Worm (Caenorhabditis elegans): ENCODE measurements around the gene C08F11.17.

Gene C08F11.17

ce11 chrIV:13623533-13623932, 26.6 kb downstream of the C08F11.17 start, which contains the start of gene C08F11.1:
Gene C08F11.1 (plus strand): TSS chrIV:13623833.
- TF ChIP-seq ztf-29 (GFP tag; IDR thresholded peaks at IDR 0.05): no peak
- TF ChIP-seq flt-1 (GFP tag; IDR thresholded peaks at IDR 0.05): no peak
- TF ChIP-seq tab-1 (GFP tag; IDR thresholded peaks at IDR 0.05): no peak
- TF ChIP-seq med-1 (GFP tag; optimal IDR thresholded peaks at IDR 0.05; ENCODE audit: insufficient read depth): no peak
- no peak for TF ChIP-seq ref-1 (GFP tag; conservative IDR thresholded peaks at IDR 0.05)
- TF ChIP-seq ztf-23 (GFP tag; IDR thresholded peaks at IDR 0.05): no peak
- no peak for TF ChIP-seq T22C8.4 (GFP tag; IDR thresholded peaks at IDR 0.05)
- TF ChIP-seq klf-2 (GFP tag; conservative IDR thresholded peaks at IDR 0.05): no peak
- TF ChIP-seq cog-1 (tag; optimal IDR thresholded peaks at IDR 0.05): no peak

DNA sequence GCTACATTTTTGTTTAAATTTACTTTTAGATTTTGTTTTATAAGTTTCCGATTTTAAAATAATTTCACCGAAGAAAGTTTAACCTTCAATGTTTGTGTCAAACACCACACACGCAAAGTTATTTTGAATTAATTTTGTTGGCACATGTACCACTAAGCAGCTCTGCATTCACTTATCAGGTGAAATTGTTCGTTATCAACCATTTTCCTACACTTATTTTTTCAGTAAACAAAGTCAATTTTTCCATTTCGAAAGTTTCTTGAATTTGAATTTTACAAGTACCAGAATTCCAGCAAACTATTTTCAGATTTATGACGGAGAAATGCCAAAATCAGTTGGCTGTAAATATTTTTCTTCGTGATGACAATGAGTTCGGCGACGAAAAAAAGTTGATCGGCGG, 30.9 kb downstream of the C08F11.17 start, which contains the start of gene C08F11.3:
C08F11.3 (plus strand) TSS at position 301 of the 400 bp plus-strand sequence.
- TF ChIP-seq ref-1 (GFP tag; conservative IDR thresholded peaks at IDR 0.05) (no peak), med-1 (GFP tag; optimal IDR thresholded peaks at IDR 0.05; ENCODE audit: insufficient read depth) (no peak), tab-1 (GFP tag; IDR thresholded peaks at IDR 0.05) (no peak), cog-1 (tag; optimal IDR thresholded peaks at IDR 0.05) (no peak), ztf-23 (GFP tag; IDR thresholded peaks at IDR 0.05) (no peak), flt-1 (GFP tag; IDR thresholded peaks at IDR 0.05) (no peak), klf-2 (GFP tag; conservative IDR thresholded peaks at IDR 0.05) (no peak), T22C8.4 (GFP tag; IDR thresholded peaks at IDR 0.05) (no peak), ztf-29 (GFP tag; IDR thresholded peaks at IDR 0.05) (no peak)

DNA sequence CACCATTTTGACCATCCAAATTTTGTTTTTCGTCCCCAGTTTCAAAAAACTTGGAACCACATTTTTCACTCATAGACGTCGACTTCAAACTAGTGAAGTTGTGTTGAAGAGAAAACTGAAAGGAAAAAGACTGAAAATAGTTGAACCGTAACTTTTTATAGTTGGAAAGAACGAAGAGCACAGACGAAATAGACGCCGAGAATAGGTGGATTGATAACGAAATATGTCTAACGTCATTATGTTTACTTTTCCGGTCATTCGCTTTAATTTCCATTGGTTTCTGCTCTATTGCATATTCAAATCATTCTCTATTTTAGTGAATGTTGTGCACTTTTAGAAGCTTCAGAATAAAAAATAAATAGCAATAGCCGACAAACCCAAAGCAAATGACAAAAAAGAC, 40.4 kb downstream of the C08F11.17 start, which contains the start of gene C08F11.13:
C08F11.13 (minus strand) TSS at position 138 of the 400 bp plus-strand sequence.
- TF ChIP-seq ztf-29 (GFP tag; IDR thresholded peaks at IDR 0.05) (no peak), tab-1 (GFP tag; IDR thresholded peaks at IDR 0.05) (no peak), klf-2 (GFP tag; conservative IDR thresholded peaks at IDR 0.05) (no peak), flt-1 (GFP tag; IDR thresholded peaks at IDR 0.05) (no peak), cog-1 (tag; optimal IDR thresholded peaks at IDR 0.05) (no peak), ref-1 (GFP tag; conservative IDR thresholded peaks at IDR 0.05) (no peak), T22C8.4 (GFP tag; IDR thresholded peaks at IDR 0.05) (no peak), med-1 (GFP tag; optimal IDR thresholded peaks at IDR 0.05; ENCODE audit: insufficient read depth) (no peak), ztf-23 (GFP tag; IDR thresholded peaks at IDR 0.05) (no peak)

- TF ChIP-seq klf-2 (GFP tag; conservative IDR thresholded peaks at IDR 0.05): no peak
Measured at ce11 chrIV:13601973-13602669, 48.0 kb downstream of the C08F11.17 start, which contains the start of gene Y45F10B.59. Gene Y45F10B.59 (plus strand): TSS chrIV:13602619.

DNA sequence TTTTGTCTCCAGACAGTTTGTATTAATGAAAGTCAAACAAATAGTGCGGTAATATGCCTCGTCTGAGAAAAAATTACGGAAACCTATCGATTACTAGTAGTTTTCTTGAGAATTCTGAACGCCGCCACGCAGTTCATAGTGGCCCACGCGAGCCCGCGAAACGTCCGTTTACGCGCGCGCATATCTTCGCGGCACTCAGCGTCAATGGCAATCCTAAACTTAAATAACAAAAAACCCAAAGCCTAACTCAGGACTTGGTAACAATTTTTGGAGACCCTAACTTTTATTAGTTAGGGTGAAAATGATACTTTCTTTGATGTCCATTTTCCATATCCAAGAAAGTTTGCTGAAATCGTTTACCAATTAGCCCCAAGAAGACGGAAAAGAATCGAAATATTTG, 48.7 kb downstream of the C08F11.17 start:
- TF ChIP-seq cog-1 (tag; optimal IDR thresholded peaks at IDR 0.05) (no peak), med-1 (GFP tag; optimal IDR thresholded peaks at IDR 0.05; ENCODE audit: insufficient read depth) (no peak), flt-1 (GFP tag; IDR thresholded peaks at IDR 0.05) (no peak), ref-1 (GFP tag; conservative IDR thresholded peaks at IDR 0.05) (no peak), T22C8.4 (GFP tag; IDR thresholded peaks at IDR 0.05) (no peak), ztf-23 (GFP tag; IDR thresholded peaks at IDR 0.05) (no peak), tab-1 (GFP tag; IDR thresholded peaks at IDR 0.05) (no peak), klf-2 (GFP tag; conservative IDR thresholded peaks at IDR 0.05) (no peak), ztf-29 (GFP tag; IDR thresholded peaks at IDR 0.05) (no peak)

DNA sequence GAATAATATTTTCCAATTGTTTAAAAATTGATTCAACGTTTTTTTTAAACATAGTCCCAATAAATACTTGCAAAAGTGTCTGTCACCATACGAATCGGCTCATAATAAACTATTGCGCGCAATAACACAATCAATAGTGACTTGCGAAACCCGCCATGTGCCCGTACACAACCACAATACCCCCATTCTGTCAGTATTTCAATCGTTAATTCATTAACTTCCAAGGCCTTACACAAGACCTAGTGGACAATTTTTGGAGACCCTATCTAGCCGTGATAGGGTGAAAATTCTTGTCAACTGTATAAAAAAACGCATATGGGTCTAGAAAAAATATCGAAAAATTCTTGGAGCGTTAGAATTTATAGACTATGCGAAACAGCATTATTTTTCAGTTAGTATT, 49.5 kb downstream of the C08F11.17 start:
- TF ChIP-seq med-1 (GFP tag; optimal IDR thresholded peaks at IDR 0.05; ENCODE audit: insufficient read depth): no peak
- no peak for TF ChIP-seq flt-1 (GFP tag; IDR thresholded peaks at IDR 0.05)
- TF ChIP-seq T22C8.4 (GFP tag; IDR thresholded peaks at IDR 0.05): no peak
- no peak for TF ChIP-seq ref-1 (GFP tag; conservative IDR thresholded peaks at IDR 0.05)
- TF ChIP-seq ztf-23 (GFP tag; IDR thresholded peaks at IDR 0.05): no peak
